Worm (Caenorhabditis elegans) whole organism, L4/young adult: ENCODE results near the gene R193.1.

Source experiments
- W03F9.2 ChIP-seq: fragments of 150-350 bp; optimal IDR thresholded peaks from 2 replicates; lab custom pipeline; 2014; ENCODE audit warnings: missing biosample characterization, missing genetic modification characterization
- dao-5 ChIP-seq: sonication (generic microtip); optimal IDR thresholded peaks from 2 replicates; lab custom pipeline; 2016; ENCODE audit warnings: missing genotype, missing genetic modification characterization, moderate library complexity, missing compliant biosample characterization

ce11 chrX:1192848-1193247 is 38.1 kb downstream of the R193.1 start, which contains the start of gene T13G4.1:
- TF ChIP-seq W03F9.2 (tag; lab: Kevin White, UChicago): no peak
- TF ChIP-seq dao-5 (tag; lab: Kevin White, UChicago): no peak
